Fruit fly (Drosophila melanogaster) whole organism, pupa: Measurements from ENCODE around the gene Tim17b2.

Experiments used
- CG13204 ChIP-seq: fragments of 200-800 bp; sonication (Bioruptor generic); optimal IDR thresholded peaks from 2 replicates; lab custom pipeline; 2018; ENCODE audit warnings: missing biosample characterization, mild to moderate bottlenecking, missing genetic modification characterization, moderate library complexity
- CG32121 ChIP-seq: fragments of 200-800 bp; sonication (Bioruptor generic); IDR thresholded peaks from 2 replicates; pipeline ENCODE4 v1.3.6; 2022; ENCODE audit warnings: missing biosample characterization, missing genetic modification characterization
- D1 ChIP-seq: fragments of 200-800 bp; sonication (Bioruptor generic); optimal IDR thresholded peaks from 2 replicates; lab custom pipeline; 2018; ENCODE audit warnings: missing biosample characterization, mild to moderate bottlenecking, missing genetic modification characterization, moderate library complexity
- Pif1A ChIP-seq: fragments of 200-800 bp; sonication (Bioruptor generic); optimal IDR thresholded peaks from 3 replicates; lab custom pipeline; 2016; ENCODE audit warnings: missing biosample characterization, missing genetic modification characterization

- TF ChIP-seq CG32121 (GFP tag; lab: Robert Waterston, UW) (no peak), CG13204 (GFP tag; lab: Kevin White, UChicago) (no peak), Pif1A (GFP tag; lab: Kevin White, UChicago) (no peak), D1 (tag; lab: Kevin White, UChicago) (no peak)
These were observed 13.9 kb upstream of the Tim17b2 start for dm6 chr2L:15470514-15471134.
